Fruit fly (Drosophila melanogaster) whole organism, wandering third instar larva: ENCODE data around the gene ifc.

Experiments used
- Abd-B ChIP-seq: fragments of >200 bp; optimal IDR thresholded peaks from 2 replicates; lab custom pipeline; 2017; ENCODE audit warnings: missing biosample characterization, missing genetic modification characterization
- CG9705 ChIP-seq: fragments of 200-800 bp; sonication (Bioruptor generic); optimal IDR thresholded peaks from 2 replicates; lab custom pipeline; 2018; ENCODE audit warnings: missing biosample characterization, mild to moderate bottlenecking, missing genetic modification characterization
- CrebA ChIP-seq: fragments of 200-800 bp; sonication (Bioruptor generic); optimal IDR thresholded peaks from 2 replicates; lab custom pipeline; 2016; ENCODE audit warnings: missing biosample characterization, mild to moderate bottlenecking, missing genetic modification characterization, borderline replicate concordance
- Dfd ChIP-seq: fragments of >200 bp; optimal IDR thresholded peaks from 2 replicates; lab custom pipeline; 2017; ENCODE audit warnings: missing biosample characterization, missing genetic modification characterization
- Dif ChIP-seq: fragments of 200-275, 200-300 bp; sonication (Bioruptor generic); optimal IDR thresholded peaks from 2 replicates; lab custom pipeline; 2018; ENCODE audit warnings: missing biosample characterization, missing genetic modification characterization; ENCODE audit not compliant: partially characterized antibody
- GATAd ChIP-seq: sonication (Bioruptor generic); optimal IDR thresholded peaks from 2 replicates; lab custom pipeline; 2016; ENCODE audit warnings: missing biosample characterization, missing genetic modification characterization
- Hnf4 ChIP-seq: fragments of 200-800 bp; sonication (Bioruptor generic); optimal IDR thresholded peaks from 2 replicates; lab custom pipeline; 2016; ENCODE audit warnings: missing biosample characterization, mild to moderate bottlenecking, missing genetic modification characterization
- Hr78 ChIP-seq: fragments of >200 bp; optimal IDR thresholded peaks from 2 replicates; lab custom pipeline; 2017; ENCODE audit warnings: missing biosample characterization, missing genetic modification characterization
- Hr83 ChIP-seq: fragments of 200-300 bp; sonication (Bioruptor generic); optimal IDR thresholded peaks from 2 replicates; lab custom pipeline; 2016; ENCODE audit warnings: missing biosample characterization, mild to moderate bottlenecking, missing genetic modification characterization, moderate library complexity; ENCODE audit not compliant: poor library complexity, severe bottlenecking
- Jra ChIP-seq: sonication (Bioruptor generic); optimal IDR thresholded peaks from 2 replicates; lab custom pipeline; 2016; ENCODE audit warnings: missing biosample characterization, missing genetic modification characterization
- Mio ChIP-seq: sonication (Bioruptor generic); optimal IDR thresholded peaks from 2 replicates; lab custom pipeline; 2016; ENCODE audit warnings: missing biosample characterization, missing genetic modification characterization
- N ChIP-seq: fragments of >200 bp; optimal IDR thresholded peaks from 2 replicates; lab custom pipeline; 2018; ENCODE audit warnings: missing biosample characterization, missing external identifiers, missing genetic modification characterization
- OdsH ChIP-seq: fragments of 200-800 bp; sonication (Bioruptor generic); optimal IDR thresholded peaks from 2 replicates; lab custom pipeline; 2016; ENCODE audit warnings: missing biosample characterization, mild to moderate bottlenecking, missing genetic modification characterization
- Rel ChIP-seq, 2 experiments: fragments of 200-800 bp; sonication (Bioruptor generic) in 1 of 2; optimal IDR thresholded peaks; 2 replicates in 1 of 2; 3 replicates in 1 of 2; lab custom pipeline; 2016 to 2019; ENCODE audit warnings: mild to moderate bottlenecking in 2 of 2, missing biosample characterization in 2 of 2, missing genetic modification characterization in 2 of 2, moderate library complexity in 1 of 2
- Sp1 ChIP-seq: fragments of 200-800 bp; sonication (Bioruptor generic); optimal IDR thresholded peaks from 3 replicates; lab custom pipeline; 2019; ENCODE audit warnings: missing biosample characterization, mild to moderate bottlenecking, missing genetic modification characterization, moderate library complexity
- Vsx2 ChIP-seq: fragments of 200-300, 225-300 bp; sonication (Bioruptor generic); optimal IDR thresholded peaks from 2 replicates; lab custom pipeline; 2018; ENCODE audit warnings: missing biosample characterization, missing genetic modification characterization; ENCODE audit not compliant: partially characterized antibody
- br ChIP-seq: fragments of 200-800 bp; sonication (Bioruptor generic); optimal IDR thresholded peaks from 2 replicates; lab custom pipeline; 2016; ENCODE audit warnings: missing biosample characterization, missing genetic modification characterization
- brk ChIP-seq: fragments of 200-800 bp; sonication (Bioruptor generic); optimal IDR thresholded peaks from 2 replicates; lab custom pipeline; 2016; ENCODE audit warnings: missing biosample characterization, mild to moderate bottlenecking, missing genetic modification characterization
- dl ChIP-seq, 2 experiments: fragments of 175-275, 200-275 bp in 1 of 2; fragments of 200-275 bp in 1 of 2; sonication (Bioruptor generic); optimal IDR thresholded peaks; lab custom pipeline; 2018; ENCODE audit warnings: mild to moderate bottlenecking in 2 of 2, missing biosample characterization in 2 of 2, missing genetic modification characterization in 2 of 2, moderate library complexity in 2 of 2; ENCODE audit not compliant: partially characterized antibody in 2 of 2, insufficient read depth in 1 of 2
- dmrt93B ChIP-seq: fragments of 200-800 bp; sonication (Bioruptor generic); optimal IDR thresholded peaks from 2 replicates; lab custom pipeline; 2018; ENCODE audit warnings: missing biosample characterization, mild to moderate bottlenecking, missing genetic modification characterization
- ey ChIP-seq: fragments of 200-800 bp; sonication (Bioruptor generic); optimal IDR thresholded peaks from 2 replicates; lab custom pipeline; 2016; ENCODE audit warnings: missing biosample characterization, missing genetic modification characterization
- foxo ChIP-seq, 2 experiments: fragments of 200-800 bp; sonication (Bioruptor generic); optimal IDR thresholded peaks; 2 replicates in 1 of 2; 3 replicates in 1 of 2; lab custom pipeline; 2016 to 2017; ENCODE audit warnings: missing biosample characterization in 2 of 2, missing genetic modification characterization in 2 of 2
- fru ChIP-seq: fragments of 200-800 bp; sonication (Bioruptor generic); optimal IDR thresholded peaks from 3 replicates; lab custom pipeline; 2016; ENCODE audit warnings: missing biosample characterization, mild to moderate bottlenecking, missing genetic modification characterization
- pan ChIP-seq: fragments of >200 bp; optimal IDR thresholded peaks from 2 replicates; lab custom pipeline; 2017
- psq ChIP-seq: fragments of 200-800 bp; sonication (Bioruptor generic); optimal IDR thresholded peaks from 3 replicates; lab custom pipeline; 2017; ENCODE audit warnings: missing biosample characterization, mild to moderate bottlenecking, missing genetic modification characterization, moderate library complexity
- rgr ChIP-seq: fragments of 200-800 bp; sonication (Bioruptor generic); optimal IDR thresholded peaks from 3 replicates; lab custom pipeline; 2016; ENCODE audit warnings: missing biosample characterization, mild to moderate bottlenecking, missing genetic modification characterization
- sage ChIP-seq: fragments of 200-800 bp; sonication (Bioruptor generic); optimal IDR thresholded peaks from 2 replicates; lab custom pipeline; 2016; ENCODE audit warnings: missing biosample characterization, mild to moderate bottlenecking, missing genetic modification characterization
- sv ChIP-seq: fragments of 200-800 bp; sonication (Bioruptor generic); optimal IDR thresholded peaks from 3 replicates; lab custom pipeline; 2016; ENCODE audit warnings: missing biosample characterization, missing genetic modification characterization
- tai ChIP-seq: sonication (Bioruptor generic); optimal IDR thresholded peaks from 2 replicates; lab custom pipeline; 2016; ENCODE audit warnings: missing biosample characterization, missing genetic modification characterization
- usp ChIP-seq: fragments of >200 bp; optimal IDR thresholded peaks from 2 replicates; lab custom pipeline; 2017; ENCODE audit warnings: missing biosample characterization, missing genetic modification characterization
- woc ChIP-seq: sonication (Bioruptor generic); optimal IDR thresholded peaks from 2 replicates; lab custom pipeline; 2016; ENCODE audit warnings: missing biosample characterization, mild to moderate bottlenecking, missing genetic modification characterization

The ifc gene

dm6 chr2L:5959863-5960658, 26.1 kb upstream of the ifc start, which contains the start of gene Vm26Aa:
Vm26Aa (minus strand) TSS chr2L:5960340.
- TF ChIP-seq Vsx2 (GFP tag; lab: Kevin White, UChicago) (no peak), brk (GFP tag; lab: Kevin White, UChicago) (no peak), br (no peak), sage (GFP tag; lab: Kevin White, UChicago) (no peak), woc (GFP tag; lab: Kevin White, UChicago) (no peak), Mio (GFP tag; lab: Kevin White, UChicago) (no peak), ey (GFP tag; lab: Kevin White, UChicago) (no peak), N (GFP tag; lab: Kevin White, UChicago) (no peak), rgr (GFP tag; lab: Kevin White, UChicago) (no peak), OdsH (no peak), CrebA (GFP tag; lab: Kevin White, UChicago) (no peak), Jra (no peak), Sp1 (GFP tag; lab: Kevin White, UChicago) (no peak), Dif (GFP tag; lab: Kevin White, UChicago) (no peak), Dfd (no peak), Hnf4 (GFP tag; lab: Kevin White, UChicago) (no peak), foxo (GFP tag; optimal IDR thresholded peaks at IDR 0.05; lab: Kevin White, UChicago) (no peak), Abd-B (GFP tag; lab: Kevin White, UChicago) (no peak)
- TF ChIP-seq, all 38 proteins: peak for 0

- TF ChIP-seq ey (GFP tag; lab: Kevin White, UChicago): no peak
- no peak for TF ChIP-seq dl (GFP tag; optimal IDR thresholded peaks at IDR 0.05; lab: Kevin White, UChicago; ENCODE audit: insufficient read depth in 1 of 2, partially characterized antibody in 2 of 2)
- TF ChIP-seq Mio (GFP tag; lab: Kevin White, UChicago): no peak
- no peak for TF ChIP-seq psq (GFP tag; lab: Kevin White, UChicago)
- no peak for TF ChIP-seq Hnf4 (GFP tag; lab: Kevin White, UChicago)
- no peak for TF ChIP-seq br
- TF ChIP-seq fru: no peak
- no peak for TF ChIP-seq rgr (GFP tag; lab: Kevin White, UChicago)
- TF ChIP-seq, all 38 proteins: peak for 0
These were observed 24.8 kb upstream of the ifc start for dm6 chr2L:5961169-5961918.

- TF ChIP-seq CG9705 (GFP tag; lab: Kevin White, UChicago): no peak
- no peak for TF ChIP-seq Dfd
- TF ChIP-seq GATAd (GFP tag; lab: Kevin White, UChicago): no peak
- TF ChIP-seq dl (GFP tag; optimal IDR thresholded peaks at IDR 0.05; lab: Kevin White, UChicago; ENCODE audit: insufficient read depth in 1 of 2, partially characterized antibody in 2 of 2): no peak
- TF ChIP-seq CrebA (GFP tag; lab: Kevin White, UChicago): no peak
- TF ChIP-seq OdsH: no peak
- no peak for TF ChIP-seq pan (lab: Kevin White, UChicago)
- no peak for TF ChIP-seq tai (GFP tag; lab: Kevin White, UChicago)
- no peak for TF ChIP-seq dmrt93B (GFP tag; lab: Kevin White, UChicago)
These were observed 22.9 kb upstream of the ifc start for dm6 chr2L:5963251-5963650.

- TF ChIP-seq sv (GFP tag; lab: Kevin White, UChicago) (no peak), CG9705 (GFP tag; lab: Kevin White, UChicago) (no peak), Hr78 (no peak), sage (GFP tag; lab: Kevin White, UChicago) (no peak), tai (GFP tag; lab: Kevin White, UChicago) (no peak), Mio (GFP tag; lab: Kevin White, UChicago) (no peak), dmrt93B (GFP tag; lab: Kevin White, UChicago) (no peak), Hnf4 (GFP tag; lab: Kevin White, UChicago) (no peak), Hr83 (no peak), pan (lab: Kevin White, UChicago) (no peak), Rel (GFP tag; optimal IDR thresholded peaks at IDR 0.05; lab: Kevin White, UChicago) (no peak), Rel (tag; optimal IDR thresholded peaks at IDR 0.05; lab: Kevin White, UChicago) (no peak), Abd-B (GFP tag; lab: Kevin White, UChicago) (no peak), dl (GFP tag; optimal IDR thresholded peaks at IDR 0.05; lab: Kevin White, UChicago; ENCODE audit: insufficient read depth in 1 of 2, partially characterized antibody in 2 of 2) (no peak), usp (no peak)
These were observed 21.9 kb upstream of the ifc start for dm6 chr2L:5964211-5964610.
